Fruit fly (Drosophila melanogaster) whole organism, wandering third instar larva: ENCODE measurements around the gene Tlk.

ENCODE experiments used
- Abd-B ChIP-seq: fragments of >200 bp; optimal IDR thresholded peaks from 2 replicates; lab custom pipeline; 2017; ENCODE audit warnings: missing biosample characterization, missing genetic modification characterization
- CG32264 ChIP-seq: fragments of 200-800 bp; sonication (Bioruptor generic); optimal IDR thresholded peaks from 2 replicates; lab custom pipeline; 2016; ENCODE audit warnings: missing biosample characterization, missing genetic modification characterization
- CG9705 ChIP-seq: fragments of 200-800 bp; sonication (Bioruptor generic); optimal IDR thresholded peaks from 2 replicates; lab custom pipeline; 2018; ENCODE audit warnings: missing biosample characterization, mild to moderate bottlenecking, missing genetic modification characterization
- CrebA ChIP-seq: fragments of 200-800 bp; sonication (Bioruptor generic); optimal IDR thresholded peaks from 2 replicates; lab custom pipeline; 2016; ENCODE audit warnings: missing biosample characterization, mild to moderate bottlenecking, missing genetic modification characterization, borderline replicate concordance
- Dfd ChIP-seq: fragments of >200 bp; optimal IDR thresholded peaks from 2 replicates; lab custom pipeline; 2017; ENCODE audit warnings: missing biosample characterization, missing genetic modification characterization
- Dif ChIP-seq: fragments of 200-275, 200-300 bp; sonication (Bioruptor generic); optimal IDR thresholded peaks from 2 replicates; lab custom pipeline; 2018; ENCODE audit warnings: missing biosample characterization, missing genetic modification characterization; ENCODE audit not compliant: partially characterized antibody
- GATAd ChIP-seq: sonication (Bioruptor generic); optimal IDR thresholded peaks from 2 replicates; lab custom pipeline; 2016; ENCODE audit warnings: missing biosample characterization, missing genetic modification characterization
- HLH106 ChIP-seq: fragments of 200-800 bp; optimal IDR thresholded peaks from 3 replicates; lab custom pipeline; 2019; ENCODE audit warnings: missing biosample characterization, mild to moderate bottlenecking, missing genetic modification characterization, moderate library complexity
- Hnf4 ChIP-seq: fragments of 200-800 bp; sonication (Bioruptor generic); optimal IDR thresholded peaks from 2 replicates; lab custom pipeline; 2016; ENCODE audit warnings: missing biosample characterization, mild to moderate bottlenecking, missing genetic modification characterization
- Hr78 ChIP-seq: fragments of >200 bp; optimal IDR thresholded peaks from 2 replicates; lab custom pipeline; 2017; ENCODE audit warnings: missing biosample characterization, missing genetic modification characterization
- Hr83 ChIP-seq: fragments of 200-300 bp; sonication (Bioruptor generic); optimal IDR thresholded peaks from 2 replicates; lab custom pipeline; 2016; ENCODE audit warnings: missing biosample characterization, mild to moderate bottlenecking, missing genetic modification characterization, moderate library complexity; ENCODE audit not compliant: poor library complexity, severe bottlenecking
- Jra ChIP-seq: sonication (Bioruptor generic); optimal IDR thresholded peaks from 2 replicates; lab custom pipeline; 2016; ENCODE audit warnings: missing biosample characterization, missing genetic modification characterization
- Mio ChIP-seq: sonication (Bioruptor generic); optimal IDR thresholded peaks from 2 replicates; lab custom pipeline; 2016; ENCODE audit warnings: missing biosample characterization, missing genetic modification characterization
- Myc ChIP-seq: fragments of >200 bp; optimal IDR thresholded peaks from 2 replicates; lab custom pipeline; 2017
- N ChIP-seq: fragments of >200 bp; optimal IDR thresholded peaks from 2 replicates; lab custom pipeline; 2018; ENCODE audit warnings: missing biosample characterization, missing external identifiers, missing genetic modification characterization
- OdsH ChIP-seq: fragments of 200-800 bp; sonication (Bioruptor generic); optimal IDR thresholded peaks from 2 replicates; lab custom pipeline; 2016; ENCODE audit warnings: missing biosample characterization, mild to moderate bottlenecking, missing genetic modification characterization
- Rel ChIP-seq, 2 experiments: fragments of 200-800 bp; sonication (Bioruptor generic) in 1 of 2; optimal IDR thresholded peaks; 2 replicates in 1 of 2; 3 replicates in 1 of 2; lab custom pipeline; 2016 to 2019; ENCODE audit warnings: mild to moderate bottlenecking in 2 of 2, missing biosample characterization in 2 of 2, missing genetic modification characterization in 2 of 2, moderate library complexity in 1 of 2
- Sp1 ChIP-seq: fragments of 200-800 bp; sonication (Bioruptor generic); optimal IDR thresholded peaks from 3 replicates; lab custom pipeline; 2019; ENCODE audit warnings: missing biosample characterization, mild to moderate bottlenecking, missing genetic modification characterization, moderate library complexity
- Vsx2 ChIP-seq: fragments of 200-300, 225-300 bp; sonication (Bioruptor generic); optimal IDR thresholded peaks from 2 replicates; lab custom pipeline; 2018; ENCODE audit warnings: missing biosample characterization, missing genetic modification characterization; ENCODE audit not compliant: partially characterized antibody
- br ChIP-seq: fragments of 200-800 bp; sonication (Bioruptor generic); optimal IDR thresholded peaks from 2 replicates; lab custom pipeline; 2016; ENCODE audit warnings: missing biosample characterization, missing genetic modification characterization
- brk ChIP-seq: fragments of 200-800 bp; sonication (Bioruptor generic); optimal IDR thresholded peaks from 2 replicates; lab custom pipeline; 2016; ENCODE audit warnings: missing biosample characterization, mild to moderate bottlenecking, missing genetic modification characterization
- dl ChIP-seq, 2 experiments: fragments of 175-275, 200-275 bp in 1 of 2; fragments of 200-275 bp in 1 of 2; sonication (Bioruptor generic); optimal IDR thresholded peaks; lab custom pipeline; 2018; ENCODE audit warnings: mild to moderate bottlenecking in 2 of 2, missing biosample characterization in 2 of 2, missing genetic modification characterization in 2 of 2, moderate library complexity in 2 of 2; ENCODE audit not compliant: partially characterized antibody in 2 of 2, insufficient read depth in 1 of 2
- dmrt93B ChIP-seq: fragments of 200-800 bp; sonication (Bioruptor generic); optimal IDR thresholded peaks from 2 replicates; lab custom pipeline; 2018; ENCODE audit warnings: missing biosample characterization, mild to moderate bottlenecking, missing genetic modification characterization
- dsf ChIP-seq: sonication (Bioruptor generic); optimal IDR thresholded peaks from 2 replicates; lab custom pipeline; 2016; ENCODE audit warnings: missing biosample characterization, missing genetic modification characterization, borderline replicate concordance
- ey ChIP-seq: fragments of 200-800 bp; sonication (Bioruptor generic); optimal IDR thresholded peaks from 2 replicates; lab custom pipeline; 2016; ENCODE audit warnings: missing biosample characterization, missing genetic modification characterization
- foxo ChIP-seq, 2 experiments: fragments of 200-800 bp; sonication (Bioruptor generic); optimal IDR thresholded peaks; 2 replicates in 1 of 2; 3 replicates in 1 of 2; lab custom pipeline; 2016 to 2017; ENCODE audit warnings: missing biosample characterization in 2 of 2, missing genetic modification characterization in 2 of 2
- fru ChIP-seq: fragments of 200-800 bp; sonication (Bioruptor generic); optimal IDR thresholded peaks from 3 replicates; lab custom pipeline; 2016; ENCODE audit warnings: missing biosample characterization, mild to moderate bottlenecking, missing genetic modification characterization
- h ChIP-seq: fragments of 200-800 bp; sonication (Bioruptor generic); optimal IDR thresholded peaks from 3 replicates; lab custom pipeline; 2016; ENCODE audit warnings: missing biosample characterization, mild to moderate bottlenecking, missing genetic modification characterization
- jim ChIP-seq: fragments of 175-275, 200-325 bp; sonication (Bioruptor generic); optimal IDR thresholded peaks from 2 replicates; lab custom pipeline; 2016; ENCODE audit warnings: missing biosample characterization, mild to moderate bottlenecking, missing genetic modification characterization
- lola ChIP-seq: fragments of >200 bp; optimal IDR thresholded peaks from 2 replicates; lab custom pipeline; 2017; ENCODE audit warnings: missing biosample characterization, missing genetic modification characterization
- pan ChIP-seq: fragments of >200 bp; optimal IDR thresholded peaks from 2 replicates; lab custom pipeline; 2017
- psq ChIP-seq: fragments of 200-800 bp; sonication (Bioruptor generic); optimal IDR thresholded peaks from 3 replicates; lab custom pipeline; 2017; ENCODE audit warnings: missing biosample characterization, mild to moderate bottlenecking, missing genetic modification characterization, moderate library complexity
- rgr ChIP-seq: fragments of 200-800 bp; sonication (Bioruptor generic); optimal IDR thresholded peaks from 3 replicates; lab custom pipeline; 2016; ENCODE audit warnings: missing biosample characterization, mild to moderate bottlenecking, missing genetic modification characterization
- sage ChIP-seq: fragments of 200-800 bp; sonication (Bioruptor generic); optimal IDR thresholded peaks from 2 replicates; lab custom pipeline; 2016; ENCODE audit warnings: missing biosample characterization, mild to moderate bottlenecking, missing genetic modification characterization
- sv ChIP-seq: fragments of 200-800 bp; sonication (Bioruptor generic); optimal IDR thresholded peaks from 3 replicates; lab custom pipeline; 2016; ENCODE audit warnings: missing biosample characterization, missing genetic modification characterization
- tai ChIP-seq: sonication (Bioruptor generic); optimal IDR thresholded peaks from 2 replicates; lab custom pipeline; 2016; ENCODE audit warnings: missing biosample characterization, missing genetic modification characterization
- usp ChIP-seq: fragments of >200 bp; optimal IDR thresholded peaks from 2 replicates; lab custom pipeline; 2017; ENCODE audit warnings: missing biosample characterization, missing genetic modification characterization
- woc ChIP-seq: sonication (Bioruptor generic); optimal IDR thresholded peaks from 2 replicates; lab custom pipeline; 2016; ENCODE audit warnings: missing biosample characterization, mild to moderate bottlenecking, missing genetic modification characterization

Tlk gene

dm6 chrX:3695151-3695988 is 24.4 kb upstream of the Tlk start (continued):
- no peak for TF ChIP-seq dsf
- TF ChIP-seq psq = peak; percentile 86
- no peak for TF ChIP-seq tai (GFP tag; lab: Kevin White, UChicago)
- peak; percentile 29 for TF ChIP-seq brk (GFP tag; lab: Kevin White, UChicago)

- TF ChIP-seq psq (no peak), Jra (GFP tag; lab: Kevin White, UChicago) (no peak), Vsx2 (GFP tag; lab: Kevin White, UChicago) (no peak), Rel (GFP tag; optimal IDR thresholded peaks at IDR 0.05; lab: Kevin White, UChicago) (no peak), Rel (tag; optimal IDR thresholded peaks at IDR 0.05; lab: Kevin White, UChicago) (no peak), HLH106 (tag; lab: Kevin White, UChicago) (no peak), br (GFP tag; lab: Kevin White, UChicago) (no peak), rgr (peak; percentile 30), ey (GFP tag; lab: Kevin White, UChicago) (peak; percentile 9), CrebA (GFP tag; lab: Kevin White, UChicago) (no peak), lola (GFP tag; lab: Kevin White, UChicago) (no peak), N (GFP tag; lab: Kevin White, UChicago) (no peak), sv (GFP tag; lab: Kevin White, UChicago) (no peak), dl (GFP tag; optimal IDR thresholded peaks at IDR 0.05; lab: Kevin White, UChicago; ENCODE audit: insufficient read depth in 1 of 2, partially characterized antibody in 2 of 2) (peak in 1 of 2 experiments; percentile 27), fru (GFP tag; lab: Kevin White, UChicago) (peak; percentile 25), Sp1 (GFP tag; lab: Kevin White, UChicago) (no peak), OdsH (GFP tag; lab: Kevin White, UChicago) (peak; percentile 10), CG32264 (GFP tag; lab: Kevin White, UChicago) (no peak), dmrt93B (GFP tag; lab: Kevin White, UChicago) (no peak), GATAd (GFP tag; lab: Kevin White, UChicago) (no peak), sage (GFP tag; lab: Kevin White, UChicago) (no peak), woc (GFP tag; lab: Kevin White, UChicago) (no peak), usp (GFP tag; lab: Kevin White, UChicago) (no peak), Abd-B (GFP tag; lab: Kevin White, UChicago) (no peak), Mio (GFP tag; lab: Kevin White, UChicago) (no peak), Dfd (no peak), Myc (no peak), dsf (no peak), pan (lab: Kevin White, UChicago) (no peak), jim (GFP tag; lab: Kevin White, UChicago) (no peak), Hr78 (GFP tag; lab: Kevin White, UChicago) (no peak), CG9705 (GFP tag; lab: Kevin White, UChicago) (no peak), Hr83 (GFP tag; lab: Kevin White, UChicago) (no peak), Dif (GFP tag; lab: Kevin White, UChicago) (peak; percentile 22), foxo (GFP tag; optimal IDR thresholded peaks at IDR 0.05; lab: Kevin White, UChicago) (peak in 1 of 2 experiments; percentile 29), h (peak; percentile 1), brk (GFP tag; lab: Kevin White, UChicago) (no peak), tai (GFP tag; lab: Kevin White, UChicago) (no peak), Hnf4 (peak; percentile 22)
Observed at dm6 chrX:3696540-3697206, 23.1 kb upstream of the Tlk start.
